Worm (Caenorhabditis elegans) whole organism, midembryonic: ENCODE measurements around the gene T16G1.4.

Experiments used
- T22C8.4 ChIP-seq: fragments of 200-800 bp; sonication (Bioruptor generic); IDR thresholded peaks from 2 replicates; pipeline ENCODE4 v1.3.6; 2022; ENCODE audit warnings: missing genetic modification characterization, missing compliant biosample characterization
- flt-1 ChIP-seq: fragments of 200-800 bp; sonication (Bioruptor generic); IDR thresholded peaks from 2 replicates; pipeline ENCODE4 v1.3.6; 2022; ENCODE audit warnings: missing genetic modification characterization, missing compliant biosample characterization
- klf-2 ChIP-seq: fragments of 200-800 bp; sonication (Bioruptor generic); conservative IDR thresholded peaks from 2 replicates; pipeline ENCODE4 v1.3.6; 2022; ENCODE audit warnings: missing genetic modification reagents, missing genetic modification characterization, missing compliant biosample characterization
- med-1 ChIP-seq: sonication (generic microtip); optimal IDR thresholded peaks from 2 replicates; lab custom pipeline; 2017; ENCODE audit warnings: missing genetic modification characterization, mild to moderate bottlenecking, missing compliant biosample characterization, antibody characterized with exemption, missing genetic modification reagents; ENCODE audit not compliant: insufficient read depth
- ref-1 ChIP-seq: fragments of 200-800 bp; sonication (Bioruptor generic); conservative IDR thresholded peaks from 2 replicates; pipeline ENCODE4 v1.3.6; 2022; ENCODE audit warnings: missing genetic modification reagents, missing genetic modification characterization, missing compliant biosample characterization
- tab-1 ChIP-seq: fragments of 200-800 bp; sonication (Bioruptor generic); IDR thresholded peaks from 2 replicates; pipeline ENCODE4 v1.3.6; 2022; ENCODE audit warnings: missing genetic modification characterization, missing compliant biosample characterization
- ztf-29 ChIP-seq: fragments of 200-800 bp; sonication (Bioruptor generic); IDR thresholded peaks from 2 replicates; pipeline ENCODE4 v1.3.6; 2022; ENCODE audit warnings: missing genetic modification reagents, missing genetic modification characterization, missing compliant biosample characterization

DNA sequence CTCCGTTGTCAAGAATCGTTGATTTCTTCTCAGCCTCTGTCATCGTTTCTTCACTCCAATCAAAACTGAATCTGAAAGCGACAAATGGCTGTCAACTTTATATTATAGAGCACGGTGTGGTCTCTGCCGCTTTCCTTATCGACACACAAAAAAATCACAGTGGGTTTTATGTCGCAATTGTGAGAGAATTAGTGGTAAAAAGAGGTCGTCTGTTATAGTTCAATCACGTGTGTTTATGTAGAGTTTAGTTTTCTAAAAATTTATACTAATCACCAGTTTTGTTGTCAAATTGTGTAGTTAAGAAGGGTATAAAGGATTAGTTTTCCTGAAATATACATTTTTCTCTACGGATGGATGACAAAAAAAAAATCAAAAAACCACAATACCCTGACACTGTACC, 6.7 kb downstream of the T16G1.4 start, which contains the start of gene T16G1.7:
- no peak for TF ChIP-seq flt-1 (GFP tag; lab: Robert Waterston, UW)
- TF ChIP-seq T22C8.4 (GFP tag; lab: Robert Waterston, UW) = no peak
- no peak for TF ChIP-seq ref-1 (GFP tag; lab: Robert Waterston, UW)
- no peak for TF ChIP-seq tab-1 (GFP tag; lab: Robert Waterston, UW)
- no peak for TF ChIP-seq ztf-29 (GFP tag; lab: Robert Waterston, UW)
- TF ChIP-seq med-1 (GFP tag; lab: Kevin White, UChicago) = no peak
- TF ChIP-seq klf-2 (GFP tag; lab: Robert Waterston, UW) = no peak
